Worm (Caenorhabditis elegans) whole organism, L3 larva: Measurements from ENCODE around the gene F21C10.7.
A peak's percentile ranks its signal among the peaks of the same experiment; 100 is the strongest.

ENCODE experiments used
- ZK546.5 ChIP-seq: sonication (generic microtip); optimal IDR thresholded peaks from 2 replicates; lab custom pipeline; 2017; ENCODE audit warnings: missing biosample characterization, missing genetic modification characterization
- aly-2 ChIP-seq: fragments of 150-350 bp; optimal IDR thresholded peaks from 2 replicates; lab custom pipeline; 2014; ENCODE audit warnings: missing biosample characterization, missing genetic modification characterization
- ama-1 ChIP-seq: fragments of 150-350 bp; optimal IDR thresholded peaks from 2 replicates; lab custom pipeline; 2018
- ceh-28 ChIP-seq: fragments of 150-350 bp; optimal IDR thresholded peaks from 2 replicates; lab custom pipeline; 2014; ENCODE audit warnings: missing biosample characterization, missing genetic modification reagents, missing genetic modification characterization
- ceh-9 ChIP-seq: sonication (generic microtip); optimal IDR thresholded peaks from 2 replicates; lab custom pipeline; 2018; ENCODE audit warnings: missing biosample characterization, missing genetic modification characterization
- egl-27 ChIP-seq: sonication (generic microtip); optimal IDR thresholded peaks from 4 replicates; lab custom pipeline; 2017; ENCODE audit warnings: missing biosample characterization, missing genetic modification reagents, missing genetic modification characterization
- egl-5 ChIP-seq: fragments of 150-350 bp; optimal IDR thresholded peaks from 2 replicates; lab custom pipeline; 2017; ENCODE audit warnings: missing biosample characterization, missing genetic modification reagents, missing genetic modification characterization, inconsistent platforms
- elt-2 ChIP-seq: sonication (generic microtip); optimal IDR thresholded peaks from 2 replicates; lab custom pipeline; 2016; ENCODE audit warnings: missing genetic modification reagents, mild to moderate bottlenecking, missing genetic modification characterization, missing compliant biosample characterization
- eor-1 ChIP-seq, 2 experiments: fragments of 150-350 bp; optimal IDR thresholded peaks; 2 replicates each; lab custom pipeline; 2014 to 2018; ENCODE audit warnings: missing biosample characterization in 2 of 2, missing genetic modification characterization in 2 of 2
- fkh-10 ChIP-seq: sonication (generic microtip); optimal IDR thresholded peaks from 2 replicates; lab custom pipeline; 2017; ENCODE audit warnings: missing biosample characterization, missing genetic modification reagents, missing genetic modification characterization
- fkh-2 ChIP-seq: fragments of 150-350 bp; optimal IDR thresholded peaks from 2 replicates; lab custom pipeline; 2014; ENCODE audit warnings: missing biosample characterization, missing genetic modification reagents, missing genetic modification characterization
- fos-1 ChIP-seq: fragments of 150-350 bp; optimal IDR thresholded peaks from 2 replicates; lab custom pipeline; 2014; ENCODE audit warnings: missing biosample characterization, missing genetic modification characterization
- hmg-11 ChIP-seq: sonication (generic microtip); optimal IDR thresholded peaks from 2 replicates; lab custom pipeline; 2016; ENCODE audit warnings: missing genetic modification characterization, missing compliant biosample characterization
- lin-15B ChIP-seq: fragments of 150-350 bp; optimal IDR thresholded peaks from 2 replicates; lab custom pipeline; 2014; ENCODE audit warnings: missing biosample characterization, missing genetic modification characterization
- lin-39 ChIP-seq: fragments of 150-350 bp; optimal IDR thresholded peaks from 2 replicates; lab custom pipeline; 2018; ENCODE audit warnings: missing biosample characterization, missing genetic modification reagents, missing genetic modification characterization
- lsy-12 ChIP-seq: sonication (generic microtip); optimal IDR thresholded peaks from 2 replicates; lab custom pipeline; 2016; ENCODE audit warnings: mild to moderate bottlenecking, missing genetic modification characterization, missing compliant biosample characterization
- mdl-1 ChIP-seq: fragments of 150-350 bp; optimal IDR thresholded peaks from 2 replicates; lab custom pipeline; 2014; ENCODE audit warnings: missing biosample characterization, missing genetic modification characterization
- mml-1 ChIP-seq: fragments of 150-350 bp; sonication (generic microtip); optimal IDR thresholded peaks from 3 replicates; lab custom pipeline; 2014; ENCODE audit warnings: missing biosample characterization, missing genetic modification characterization
- nfya-1 ChIP-seq: sonication (generic microtip); optimal IDR thresholded peaks from 2 replicates; lab custom pipeline; 2017; ENCODE audit warnings: missing genetic modification characterization, mild to moderate bottlenecking, missing compliant biosample characterization, antibody characterized with exemption, moderate library complexity; ENCODE audit not compliant: insufficient read depth
- nhr-11 ChIP-seq: fragments of 150-350 bp; optimal IDR thresholded peaks from 2 replicates; lab custom pipeline; 2014; ENCODE audit warnings: missing biosample characterization, missing genetic modification characterization
- nhr-23 ChIP-seq: fragments of 150-350 bp; optimal IDR thresholded peaks from 2 replicates; lab custom pipeline; 2014; ENCODE audit warnings: missing biosample characterization, missing genetic modification reagents, missing genetic modification characterization
- nhr-237 ChIP-seq: fragments of 150-350 bp; optimal IDR thresholded peaks from 2 replicates; lab custom pipeline; 2014; ENCODE audit warnings: missing biosample characterization, missing genetic modification characterization
- nhr-25 ChIP-seq: sonication (generic microtip); optimal IDR thresholded peaks from 2 replicates; lab custom pipeline; 2017; ENCODE audit warnings: missing biosample characterization, missing genetic modification characterization
- nhr-28 ChIP-seq: fragments of 150-350 bp; optimal IDR thresholded peaks from 2 replicates; lab custom pipeline; 2014; ENCODE audit warnings: missing biosample characterization, missing genetic modification characterization
- nhr-77 ChIP-seq: fragments of 150-350 bp; optimal IDR thresholded peaks from 2 replicates; lab custom pipeline; 2014; ENCODE audit warnings: missing biosample characterization, missing genetic modification characterization
- pha-4 ChIP-seq: fragments of 150-350 bp; optimal IDR thresholded peaks from 2 replicates; lab custom pipeline; 2014; ENCODE audit warnings: missing biosample characterization, missing genetic modification reagents, missing genetic modification characterization
- pqm-1 ChIP-seq: fragments of 150-350 bp; optimal IDR thresholded peaks from 2 replicates; lab custom pipeline; 2017; ENCODE audit warnings: missing biosample characterization, missing genetic modification characterization, inconsistent platforms
- snpc-4 ChIP-seq: fragments of 150-350 bp; optimal IDR thresholded peaks from 2 replicates; lab custom pipeline; 2014; ENCODE audit warnings: missing biosample characterization, missing genetic modification characterization
- unc-39 ChIP-seq: sonication (generic microtip); optimal IDR thresholded peaks from 4 replicates; lab custom pipeline; 2017; ENCODE audit warnings: missing biosample characterization, missing genetic modification characterization
- unc-62 ChIP-seq: fragments of 150-350 bp; sonication (generic microtip); optimal IDR thresholded peaks from 4 replicates; lab custom pipeline; 2014; ENCODE audit warnings: missing biosample characterization, missing genetic modification reagents, missing genetic modification characterization
- ztf-11 ChIP-seq: fragments of 150-350 bp; optimal IDR thresholded peaks from 2 replicates; lab custom pipeline; 2014; ENCODE audit warnings: missing biosample characterization, missing genetic modification characterization
- ztf-4 ChIP-seq: fragments of 150-350 bp; optimal IDR thresholded peaks from 2 replicates; lab custom pipeline; 2014; ENCODE audit warnings: missing biosample characterization, missing genetic modification characterization

Gene F21C10.7

ce11 chrV:9111957-9112356 is 610 bp upstream of the F21C10.7 start:
- no peak for TF ChIP-seq nhr-77 (tag; lab: Kevin White, UChicago)

- TF ChIP-seq snpc-4 (tag; lab: Kevin White, UChicago) (no peak), fos-1 (tag; lab: Kevin White, UChicago) (no peak), ztf-4 (tag; lab: Kevin White, UChicago) (no peak), nfya-1 (tag; lab: Kevin White, UChicago) (no peak), egl-27 (tag; lab: Kevin White, UChicago) (no peak), nhr-25 (tag; lab: Kevin White, UChicago) (no peak), lsy-12 (no peak)
These were observed 9.4 kb downstream of the F21C10.7 start, which contains the start of gene F21C10.13 for ce11 chrV:9122004-9122403. TSS of gene F21C10.13 (plus strand) at chrV:9122304.

DNA sequence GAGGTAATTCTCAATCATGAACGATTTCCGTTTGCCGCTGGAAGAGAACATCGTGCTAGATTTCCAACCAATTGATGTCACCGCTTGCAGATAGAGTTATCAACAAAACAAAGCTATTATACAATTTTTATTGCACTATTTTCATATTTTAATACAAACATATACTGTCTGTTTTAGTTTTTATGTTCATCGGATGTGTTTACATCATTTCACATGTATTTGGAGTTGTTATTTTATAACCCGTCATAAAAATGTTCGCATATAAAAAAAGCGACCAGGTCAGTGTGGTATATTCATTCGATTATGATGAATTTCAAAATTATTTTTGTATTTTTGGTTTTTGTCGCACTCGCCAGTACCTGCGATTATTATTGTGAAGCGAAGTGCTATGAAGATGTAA is 10.6 kb downstream of the F21C10.7 start, which contains the start of gene F21C10.11:
TSS of gene F21C10.11 (plus strand) at position 301 of the 400 bp plus-strand sequence.
- TF ChIP-seq aly-2 (no peak), pqm-1 (tag; lab: Kevin White, UChicago) (peak; percentile 26)

DNA sequence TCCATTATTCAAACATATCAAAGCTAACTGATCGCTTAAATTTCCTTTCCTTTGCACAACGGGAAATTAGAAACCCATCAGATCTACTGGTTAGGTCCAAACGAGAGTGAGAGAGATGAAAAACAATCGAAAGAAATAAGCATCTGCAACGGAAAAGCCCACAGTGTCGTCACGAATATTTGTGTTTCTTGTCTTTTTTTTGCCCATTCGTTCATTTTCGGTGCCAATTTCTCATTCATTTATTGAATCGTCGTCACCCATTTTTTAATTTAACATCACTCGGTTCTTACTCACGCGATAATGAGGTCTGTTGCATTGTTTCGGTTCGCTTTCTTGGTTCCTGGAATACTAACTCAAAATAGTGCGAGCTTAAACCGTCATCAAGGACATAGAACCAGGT is 11.6 kb downstream of the F21C10.7 start, which contains the start of gene F21C10.6:
TSS of gene F21C10.6 (plus strand) at position 301 of the 400 bp plus-strand sequence.
- TF ChIP-seq aly-2, result no peak
- TF ChIP-seq, all 47 proteins: peak for 0

- TF ChIP-seq ceh-9 (tag; lab: Kevin White, UChicago), result no peak
- TF ChIP-seq nhr-23 (tag; lab: Kevin White, UChicago), result no peak
- TF ChIP-seq pqm-1 (tag; lab: Kevin White, UChicago), result no peak
- no peak for TF ChIP-seq ZK546.5 (tag; lab: Kevin White, UChicago)
- TF ChIP-seq unc-39 (tag; lab: Kevin White, UChicago), result no peak
- no peak for TF ChIP-seq ztf-4 (tag; lab: Kevin White, UChicago)
- TF ChIP-seq eor-1 (tag; optimal IDR thresholded peaks at IDR 0.05; lab: Kevin White, UChicago), result no peak
- no peak for TF ChIP-seq nfya-1 (tag; lab: Kevin White, UChicago)
- no peak for TF ChIP-seq fkh-2 (tag; lab: Kevin White, UChicago)
These were observed 12.8 kb downstream of the F21C10.7 start, which contains the start of gene F21C10.5 for ce11 chrV:9125345-9125744. TSS of gene F21C10.5 (plus strand) at chrV:9125645.

ce11 chrV:9126316-9126715 is 13.7 kb downstream of the F21C10.7 start, which contains the start of gene F21C10.4:
TSS of gene F21C10.4 (plus strand) at chrV:9126616.
- TF ChIP-seq ztf-11, result no peak
- no peak for TF ChIP-seq aly-2
- no peak for TF ChIP-seq fkh-2 (tag; lab: Kevin White, UChicago)
- TF ChIP-seq mdl-1 (tag; lab: Kevin White, UChicago), result no peak
- TF ChIP-seq lin-39 (tag; lab: Kevin White, UChicago), result no peak
- TF ChIP-seq ama-1 (lab: Kevin White, UChicago), result no peak

DNA sequence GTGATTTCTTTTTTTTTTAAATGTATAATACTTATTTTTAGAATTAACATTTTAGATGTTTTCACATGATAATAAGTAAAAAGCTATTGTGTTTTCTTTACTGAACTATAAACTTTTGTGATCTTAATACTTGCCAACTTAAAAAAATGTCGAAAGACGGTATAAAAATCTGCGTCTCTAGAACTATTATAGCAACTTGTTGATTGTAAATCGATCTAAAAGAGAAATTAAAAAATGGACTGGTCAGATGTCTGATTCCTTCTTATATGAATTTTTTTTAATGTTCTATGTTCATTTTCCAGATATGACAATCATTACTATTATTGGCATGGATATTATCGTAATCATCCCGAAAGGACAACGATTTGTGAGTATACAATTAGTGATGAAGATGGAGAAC is 15.2 kb downstream of the F21C10.7 start, which contains the start of gene F21C10.3:
TSS of gene F21C10.3 (plus strand) at position 301 of the 400 bp plus-strand sequence.
- no peak for TF ChIP-seq ztf-4 (tag; lab: Kevin White, UChicago)

DNA sequence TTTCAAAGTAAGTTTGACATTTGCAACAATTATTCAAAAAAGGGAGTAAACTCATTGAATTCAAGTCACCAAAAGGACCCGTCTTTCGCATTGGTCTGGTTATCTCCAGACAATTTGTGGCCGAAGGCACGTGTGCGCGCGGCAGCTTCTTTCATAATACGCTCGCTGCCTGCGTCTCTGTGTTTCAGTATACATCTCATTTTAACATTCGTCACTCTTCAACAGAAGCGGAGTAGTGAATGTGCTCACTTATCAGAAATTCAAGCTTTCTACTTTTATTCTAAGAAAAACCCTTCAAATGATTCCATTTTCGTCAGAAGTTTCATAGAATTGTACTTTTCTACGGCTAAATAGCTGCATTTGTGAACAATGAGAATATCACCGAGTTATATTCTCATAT is 16.0 kb downstream of the F21C10.7 start:
- no peak for TF ChIP-seq egl-5 (tag; lab: Kevin White, UChicago)
- TF ChIP-seq fos-1 (tag; lab: Kevin White, UChicago), result no peak
- no peak for TF ChIP-seq nhr-28 (tag; lab: Kevin White, UChicago)
- no peak for TF ChIP-seq pqm-1 (tag; lab: Kevin White, UChicago)
- no peak for TF ChIP-seq unc-62 (GFP tag; lab: Kevin White, UChicago)
- peak; percentile 82 for TF ChIP-seq nhr-11 (tag; lab: Kevin White, UChicago)
- TF ChIP-seq nhr-237 (tag; lab: Kevin White, UChicago), result no peak
- no peak for TF ChIP-seq ceh-9 (tag; lab: Kevin White, UChicago)
- no peak for TF ChIP-seq nhr-77 (tag; lab: Kevin White, UChicago)
- peak; percentile 73 for TF ChIP-seq nfya-1 (tag; lab: Kevin White, UChicago)
- TF ChIP-seq hmg-11 (tag; lab: Kevin White, UChicago), result no peak
- TF ChIP-seq lin-15B (tag; lab: Kevin White, UChicago), result peak; percentile 16
- TF ChIP-seq fkh-2 (tag; lab: Kevin White, UChicago), result no peak
- peak; percentile 41 for TF ChIP-seq snpc-4 (tag; lab: Kevin White, UChicago)
- TF ChIP-seq mml-1 (tag; lab: Kevin White, UChicago), result no peak
- peak; percentile 36 for TF ChIP-seq lin-39 (tag; lab: Kevin White, UChicago)
- peak; percentile 2 for TF ChIP-seq elt-2 (tag; lab: Kevin White, UChicago)
- no peak for TF ChIP-seq aly-2
- TF ChIP-seq mdl-1 (tag; lab: Kevin White, UChicago), result peak; percentile 81
- no peak for TF ChIP-seq ztf-11
- TF ChIP-seq pha-4 (tag; lab: Kevin White, UChicago), result no peak
- no peak for TF ChIP-seq ZK546.5 (tag; lab: Kevin White, UChicago)
- TF ChIP-seq nhr-25 (tag; lab: Kevin White, UChicago), result no peak
- peak; percentile 69 for TF ChIP-seq fkh-10 (GFP tag; lab: Kevin White, UChicago)
- TF ChIP-seq ceh-28 (tag; lab: Kevin White, UChicago), result no peak
- TF ChIP-seq, all 47 proteins: peak for 8
